Worm (Caenorhabditis elegans): Measurements from ENCODE around the gene hrpa-1.

The hrpa-1 gene

DNA sequence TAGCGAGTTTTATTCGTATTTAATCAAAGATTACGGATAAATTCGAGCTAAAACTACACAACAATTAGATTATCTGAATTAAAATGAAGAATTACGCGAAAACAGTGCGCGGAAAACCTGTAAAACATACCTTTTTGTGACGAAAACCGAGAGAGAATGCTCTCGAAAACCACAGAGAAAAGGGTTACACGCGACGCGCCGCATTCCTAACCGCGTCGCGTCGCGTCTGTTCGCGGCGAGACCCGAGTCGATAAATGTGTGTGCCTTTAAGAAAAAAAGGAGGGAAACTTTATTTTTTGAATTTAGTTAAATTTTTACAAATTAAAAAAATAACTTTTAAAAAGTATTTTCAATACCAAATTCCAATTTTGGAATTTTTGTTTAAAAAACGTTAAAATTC, at the start of gene hrpa-1:
hrpa-1 (minus strand) TSS at position 192 of the 400 bp plus-strand sequence.
- no peak for TF ChIP-seq F26F4.8 (GFP tag; conservative IDR thresholded peaks at IDR 0.05)
- TF ChIP-seq Y105C5A.15 (GFP tag; IDR thresholded peaks at IDR 0.05): no peak
- TF ChIP-seq F37D6.2 (tag; optimal IDR thresholded peaks at IDR 0.05): peak; percentile 60
- TF ChIP-seq ctbp-1 (GFP tag; IDR thresholded peaks at IDR 0.05): no peak
- TF ChIP-seq egl-43 (GFP tag; IDR thresholded peaks at IDR 0.05): no peak
- TF ChIP-seq hlh-30 (tag; optimal IDR thresholded peaks at IDR 0.05; ENCODE audit: insufficient read depth): peak; percentile 87
- no peak for TF ChIP-seq gei-8 (GFP tag; optimal IDR thresholded peaks at IDR 0.05)
- TF ChIP-seq hif-1 (tag; optimal IDR thresholded peaks at IDR 0.05): peak in 1 of 2 experiments; percentile 64
- TF ChIP-seq Y48G9A.11 (GFP tag; IDR thresholded peaks at IDR 0.05): no peak
- no peak for TF ChIP-seq ZK337.2 (GFP tag; IDR thresholded peaks at IDR 0.05)
- TF ChIP-seq lir-3 (tag; optimal IDR thresholded peaks at IDR 0.05): no peak
- peak; percentile 69 for TF ChIP-seq aha-1 (tag)
- TF ChIP-seq vab-7 (GFP tag; IDR thresholded peaks at IDR 0.05): 0 out of 2 replicates have a peak, but pooled peaks have one; percentile 8
- no peak for TF ChIP-seq lin-29 (GFP tag; IDR thresholded peaks at IDR 0.05)
- TF ChIP-seq nhr-28 (tag; optimal IDR thresholded peaks at IDR 0.05): peak; percentile 45
- TF ChIP-seq ces-1 (GFP tag; optimal IDR thresholded peaks at IDR 0.05): no peak
- TF ChIP-seq ceh-62 (tag; optimal IDR thresholded peaks at IDR 0.05): no peak
- TF ChIP-seq nhr-11 (tag; optimal IDR thresholded peaks at IDR 0.05): peak; percentile 51
- TF ChIP-seq lin-39 (tag; optimal IDR thresholded peaks at IDR 0.05): no peak
- no peak for TF ChIP-seq zag-1 (tag; optimal IDR thresholded peaks at IDR 0.05)
- TF ChIP-seq nhr-76 (tag; optimal IDR thresholded peaks at IDR 0.05): no peak
- no peak for TF ChIP-seq egl-27 (tag; optimal IDR thresholded peaks at IDR 0.05)
- TF ChIP-seq ztf-11 (tag; optimal IDR thresholded peaks at IDR 0.05): no peak
- peak; percentile 83 for TF ChIP-seq lin-38 (GFP tag; IDR thresholded peaks at IDR 0.05)
- TF ChIP-seq dmd-6 (GFP tag; IDR thresholded peaks at IDR 0.05): peak; percentile 27; the same call in 1 of the 2 replicates
- no peak for TF ChIP-seq nhr-10 (tag; optimal IDR thresholded peaks at IDR 0.05)
- TF ChIP-seq ceh-82 (tag; optimal IDR thresholded peaks at IDR 0.05): no peak
- TF ChIP-seq R02D3.7 (tag; optimal IDR thresholded peaks at IDR 0.05): no peak
- TF ChIP-seq zfp-3 (GFP tag; conservative IDR thresholded peaks at IDR 0.05): peak; percentile 65; the same call in 1 of the 2 replicates
- TF ChIP-seq dmd-9 (GFP tag; IDR thresholded peaks at IDR 0.05): no peak
- TF ChIP-seq lin-15B (tag; optimal IDR thresholded peaks at IDR 0.05): no peak
- TF ChIP-seq unc-39 (tag; optimal IDR thresholded peaks at IDR 0.05): no peak
- peak; percentile 63 for TF ChIP-seq fkh-10 (GFP tag; optimal IDR thresholded peaks at IDR 0.05)
- peak; percentile 61 for TF ChIP-seq spr-1 (tag; optimal IDR thresholded peaks at IDR 0.05)
- TF ChIP-seq php-3 (GFP tag; IDR thresholded peaks at IDR 0.05): no peak
- peak; percentile 71 for TF ChIP-seq hmg-1.1 (GFP tag; IDR thresholded peaks at IDR 0.05)
- peak; percentile 24 for TF ChIP-seq T26A8.4 (GFP tag; IDR thresholded peaks at IDR 0.05)
- no peak for TF ChIP-seq mxl-3 (GFP tag; optimal IDR thresholded peaks at IDR 0.05)
- peak; percentile 66; the same call in 1 of the 2 replicates for TF ChIP-seq ceh-20 (GFP tag; IDR thresholded peaks at IDR 0.05)
- no peak for TF ChIP-seq zip-11 (GFP tag; IDR thresholded peaks at IDR 0.05)
- TF ChIP-seq spr-3 (GFP tag; optimal IDR thresholded peaks at IDR 0.05): no peak
- TF ChIP-seq nhr-41 (GFP tag; IDR thresholded peaks at IDR 0.05): no peak
- TF ChIP-seq nhr-6 (tag; optimal IDR thresholded peaks at IDR 0.05): peak; percentile 45
- TF ChIP-seq nhr-42 (GFP tag; IDR thresholded peaks at IDR 0.05): no peak
- peak; percentile 30; the same call in 1 of the 2 replicates for TF ChIP-seq pha-4 (GFP tag; IDR thresholded peaks at IDR 0.05)
- TF ChIP-seq pha-4 (tag; optimal IDR thresholded peaks at IDR 0.05): no peak
- no peak for TF ChIP-seq ceh-32 (tag; optimal IDR thresholded peaks at IDR 0.05; ENCODE audit: poor library complexity)
- TF ChIP-seq Y75B8A.6 (GFP tag; IDR thresholded peaks at IDR 0.05): no peak
- TF ChIP-seq Y5F2A.4 (GFP tag; optimal IDR thresholded peaks at IDR 0.05): no peak
- TF ChIP-seq nhr-77 (tag; optimal IDR thresholded peaks at IDR 0.05): peak; percentile 17
- TF ChIP-seq ztf-7 (tag; optimal IDR thresholded peaks at IDR 0.05): no peak
- TF ChIP-seq mdl-1 (tag; optimal IDR thresholded peaks at IDR 0.05): peak in 1 of 2 experiments; percentile 64
- peak; percentile 20 for TF ChIP-seq duxl-1 (tag; optimal IDR thresholded peaks at IDR 0.05; ENCODE audit: poor library complexity)

All from whole organism, L4 larva.